Worm (Caenorhabditis elegans): ENCODE results near the gene spp-11.

ce11 chrII:6448656-6449055, 41.5 kb upstream of the spp-11 start:
- no peak for TF ChIP-seq snpc-4 (tag; optimal IDR thresholded peaks at IDR 0.05)
- no peak for TF ChIP-seq nhr-237 (tag; optimal IDR thresholded peaks at IDR 0.05)
- TF ChIP-seq lin-13 (tag; optimal IDR thresholded peaks at IDR 0.05): no peak
- no peak for TF ChIP-seq lsy-2 (tag; optimal IDR thresholded peaks at IDR 0.05)
- no peak for TF ChIP-seq unc-62 (GFP tag; optimal IDR thresholded peaks at IDR 0.05)
- no peak for TF ChIP-seq nhr-76 (tag; optimal IDR thresholded peaks at IDR 0.05)
- TF ChIP-seq nhr-12 (tag; optimal IDR thresholded peaks at IDR 0.05): no peak
- no peak for TF ChIP-seq blmp-1 (tag; optimal IDR thresholded peaks at IDR 0.05)
- no peak for TF ChIP-seq mep-1 (tag; optimal IDR thresholded peaks at IDR 0.05)
